Worm (Caenorhabditis elegans): ENCODE results near the gene srh-98.

Gene srh-98

ce11 chrV:16198016-16198415, 37.5 kb downstream of the srh-98 start, which contains the start of gene F11A5.5:
Gene F11A5.5 (plus strand): TSS chrV:16198316.
- TF ChIP-seq pqm-1 (tag; optimal IDR thresholded peaks at IDR 0.05) = no peak
- no peak for TF ChIP-seq nhr-77 (tag; optimal IDR thresholded peaks at IDR 0.05)
- no peak for TF ChIP-seq Y116A8C.19 (tag; optimal IDR thresholded peaks at IDR 0.05; ENCODE audit: borderline replicate concordance)
- no peak for TF ChIP-seq nhr-237 (tag; optimal IDR thresholded peaks at IDR 0.05)
- TF ChIP-seq efl-3 (GFP tag; optimal IDR thresholded peaks at IDR 0.05) = no peak
- no peak for TF ChIP-seq hlh-4 (tag; optimal IDR thresholded peaks at IDR 0.05)
- TF ChIP-seq mdl-1 (tag; optimal IDR thresholded peaks at IDR 0.05) = no peak
- TF ChIP-seq skn-1 (tag; optimal IDR thresholded peaks at IDR 0.05) = no peak
- no peak for TF ChIP-seq lin-13 (GFP tag; optimal IDR thresholded peaks at IDR 0.05)

ce11 chrV:16195379-16195778, 40.2 kb downstream of the srh-98 start, which contains the start of gene rabr-3:
Gene rabr-3 (plus strand): TSS chrV:16195679.
- no peak for TF ChIP-seq fos-1 (tag; optimal IDR thresholded peaks at IDR 0.05)
- TF ChIP-seq fkh-8 (tag; optimal IDR thresholded peaks at IDR 0.05) = no peak
- TF ChIP-seq egl-13 (tag; optimal IDR thresholded peaks at IDR 0.05) = no peak
- no peak for TF ChIP-seq ama-1 (optimal IDR thresholded peaks at IDR 0.05)
- TF ChIP-seq aly-2 (tag; optimal IDR thresholded peaks at IDR 0.05) = no peak
- TF ChIP-seq mab-9 (GFP tag; IDR thresholded peaks at IDR 0.05) = no peak
- TF ChIP-seq ceh-82 (tag; optimal IDR thresholded peaks at IDR 0.05) = no peak
- no peak for TF ChIP-seq hpl-2 (GFP tag; optimal IDR thresholded peaks at IDR 0.05)
- no peak for TF ChIP-seq C04F5.9 (tag; optimal IDR thresholded peaks at IDR 0.05)
- TF ChIP-seq snpc-4 (tag; optimal IDR thresholded peaks at IDR 0.05) = no peak
- no peak for TF ChIP-seq nhr-71 (tag; optimal IDR thresholded peaks at IDR 0.05)
- TF ChIP-seq lin-39 (tag; optimal IDR thresholded peaks at IDR 0.05) = no peak
- no peak for TF ChIP-seq dpl-1 (GFP tag; optimal IDR thresholded peaks at IDR 0.05)
- no peak for TF ChIP-seq mep-1 (tag; optimal IDR thresholded peaks at IDR 0.05)
- TF ChIP-seq vab-15 (tag; optimal IDR thresholded peaks at IDR 0.05) = no peak
- TF ChIP-seq alr-1 (tag; optimal IDR thresholded peaks at IDR 0.05; ENCODE audit: borderline replicate concordance) = no peak
- no peak for TF ChIP-seq xbp-1 (tag; optimal IDR thresholded peaks at IDR 0.05)
- TF ChIP-seq elt-3 (tag; optimal IDR thresholded peaks at IDR 0.05) = no peak
- TF ChIP-seq unc-130 (tag; optimal IDR thresholded peaks at IDR 0.05) = no peak

DNA sequence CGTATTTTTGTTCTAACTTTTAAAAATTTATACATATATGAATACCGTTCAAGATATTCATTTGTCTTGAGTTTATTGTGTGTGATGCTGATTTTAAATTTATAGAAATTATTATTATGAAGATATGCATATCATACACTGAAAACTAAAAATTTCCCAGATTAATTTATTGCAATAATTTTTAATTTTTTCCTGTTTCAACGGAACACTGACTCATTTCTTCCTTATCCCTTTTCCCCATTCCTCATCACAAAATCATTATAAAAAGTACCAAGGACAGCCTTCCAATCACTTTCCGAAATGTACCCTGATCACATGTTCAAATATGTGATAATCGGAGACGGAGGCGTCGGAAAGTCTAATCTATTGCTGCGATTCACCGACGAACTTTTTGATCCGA, 40.9 kb downstream of the srh-98 start, which contains the start of gene rabr-4:
Gene rabr-4 (plus strand): TSS at position 301 of the 400 bp plus-strand sequence.
- TF ChIP-seq efl-3 (GFP tag; optimal IDR thresholded peaks at IDR 0.05) = no peak
- peak in 1 of 6 experiments; percentile 20 for TF ChIP-seq elt-3 (tag; optimal IDR thresholded peaks at IDR 0.05)
- peak; percentile 46 for TF ChIP-seq blmp-1 (tag; optimal IDR thresholded peaks at IDR 0.05)

ce11 chrV:16192114-16192513, 43.4 kb downstream of the srh-98 start, which contains the start of gene srh-279:
Gene srh-279 (plus strand): TSS chrV:16192414.
- no peak for TF ChIP-seq hlh-4 (tag; optimal IDR thresholded peaks at IDR 0.05)
- no peak for TF ChIP-seq C16A3.4 (tag; optimal IDR thresholded peaks at IDR 0.05)
- TF ChIP-seq pqm-1 (tag; optimal IDR thresholded peaks at IDR 0.05) = no peak
- TF ChIP-seq ceh-82 (tag; optimal IDR thresholded peaks at IDR 0.05) = no peak
- TF ChIP-seq jun-1 (tag; optimal IDR thresholded peaks at IDR 0.05) = no peak
- no peak for TF ChIP-seq ztf-4 (tag; optimal IDR thresholded peaks at IDR 0.05)
- TF ChIP-seq pax-3 (tag; optimal IDR thresholded peaks at IDR 0.05) = no peak
- TF ChIP-seq C34B4.2 (tag; optimal IDR thresholded peaks at IDR 0.05) = no peak
- TF ChIP-seq mdl-1 (tag; optimal IDR thresholded peaks at IDR 0.05) = no peak

DNA sequence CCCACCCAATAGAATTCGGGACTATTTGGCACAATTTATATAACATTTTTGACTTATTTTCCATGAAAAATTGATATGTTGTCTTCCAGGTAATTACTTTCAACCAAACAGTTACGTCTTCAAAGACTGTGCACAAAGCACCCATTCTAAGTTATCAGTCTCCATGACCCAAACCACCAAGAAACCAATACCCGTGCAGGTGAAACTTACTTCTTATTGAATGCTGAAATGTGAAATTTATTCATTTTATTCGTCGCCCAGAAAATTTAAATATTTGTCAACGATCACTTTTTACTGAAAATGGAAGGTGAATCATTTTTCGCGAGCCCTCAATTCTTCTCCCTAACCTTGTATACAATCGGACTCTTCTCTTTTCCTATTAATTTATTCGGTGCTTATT, 45.1 kb downstream of the srh-98 start, which contains the start of gene srh-281:
Gene srh-281 (plus strand): TSS at position 301 of the 400 bp plus-strand sequence.
- TF ChIP-seq swsn-7 (tag; optimal IDR thresholded peaks at IDR 0.05) (no peak), sup-37 (GFP tag; optimal IDR thresholded peaks at IDR 0.05) (no peak), lin-15B (tag; optimal IDR thresholded peaks at IDR 0.05) (no peak), nhr-11 (tag; optimal IDR thresholded peaks at IDR 0.05) (no peak), egl-13 (tag; optimal IDR thresholded peaks at IDR 0.05) (no peak), unc-86 (tag; optimal IDR thresholded peaks at IDR 0.05) (no peak), Y116A8C.19 (tag; optimal IDR thresholded peaks at IDR 0.05; ENCODE audit: borderline replicate concordance) (no peak), nhr-84 (tag; optimal IDR thresholded peaks at IDR 0.05) (no peak), xbp-1 (tag; optimal IDR thresholded peaks at IDR 0.05) (no peak), isw-1 (GFP tag; IDR thresholded peaks at IDR 0.05) (no peak), fkh-4 (tag; optimal IDR thresholded peaks at IDR 0.05; ENCODE audit: borderline replicate concordance) (no peak), lir-3 (tag; optimal IDR thresholded peaks at IDR 0.05; ENCODE audit: poor library complexity) (no peak), zag-1 (tag; optimal IDR thresholded peaks at IDR 0.05) (no peak), blmp-1 (tag; optimal IDR thresholded peaks at IDR 0.05) (no peak)

Data from whole organism, L1 larva.